Worm (Caenorhabditis elegans): ENCODE results near the gene pan-1.

pan-1 gene

ce11 chrIII:4612334-4612953 is 49.9 kb downstream of the pan-1 start, which contains the start of gene sel-2:
sel-2 (minus strand) TSS chrIII:4612384.
- TF ChIP-seq lin-14 (GFP tag; optimal IDR thresholded peaks at IDR 0.05): peak; percentile 87
- TF ChIP-seq ceh-63 (GFP tag; optimal IDR thresholded peaks at IDR 0.05): no peak
- TF ChIP-seq nhr-85 (tag): peak; percentile 58
- TF ChIP-seq F16B12.6 (tag; optimal IDR thresholded peaks at IDR 0.05): peak; percentile 67
- peak; percentile 5 for TF ChIP-seq fkh-8 (tag; optimal IDR thresholded peaks at IDR 0.05)
- TF ChIP-seq nhr-47 (tag; optimal IDR thresholded peaks at IDR 0.05): no peak
- TF ChIP-seq zag-1 (tag; optimal IDR thresholded peaks at IDR 0.05): no peak
- no peak for TF ChIP-seq fkh-10 (GFP tag; optimal IDR thresholded peaks at IDR 0.05)
- TF ChIP-seq skn-1 (tag; optimal IDR thresholded peaks at IDR 0.05): no peak
- TF ChIP-seq blmp-1 (tag; optimal IDR thresholded peaks at IDR 0.05): peak; percentile 37
- peak in 1 of 6 experiments; percentile 20 for TF ChIP-seq elt-3 (tag; optimal IDR thresholded peaks at IDR 0.05)
- TF ChIP-seq unc-98 (GFP tag; IDR thresholded peaks at IDR 0.05): no peak
- TF ChIP-seq ces-1 (GFP tag; optimal IDR thresholded peaks at IDR 0.05): no peak
- peak; percentile 15 for TF ChIP-seq swsn-7 (tag; optimal IDR thresholded peaks at IDR 0.05)
- no peak for TF ChIP-seq elt-2 (tag; optimal IDR thresholded peaks at IDR 0.05)
- TF ChIP-seq snpc-4 (tag; optimal IDR thresholded peaks at IDR 0.05): no peak
- TF ChIP-seq mep-1 (tag; optimal IDR thresholded peaks at IDR 0.05): peak; percentile 62
- TF ChIP-seq jun-1 (tag; optimal IDR thresholded peaks at IDR 0.05): no peak
- no peak for TF ChIP-seq sptf-1 (tag; optimal IDR thresholded peaks at IDR 0.05)
- TF ChIP-seq hlh-17 (GFP tag; optimal IDR thresholded peaks at IDR 0.05; ENCODE audit: borderline replicate concordance): no peak
- no peak for TF ChIP-seq sup-37 (GFP tag; optimal IDR thresholded peaks at IDR 0.05)
- TF ChIP-seq rnt-1 (tag; optimal IDR thresholded peaks at IDR 0.05): no peak
- TF ChIP-seq ceh-90 (tag; optimal IDR thresholded peaks at IDR 0.05): no peak
- TF ChIP-seq ztf-4 (tag; optimal IDR thresholded peaks at IDR 0.05): no peak
- TF ChIP-seq nhr-90 (tag; optimal IDR thresholded peaks at IDR 0.05; ENCODE audit: poor library complexity): no peak
- TF ChIP-seq snu-23 (GFP tag; optimal IDR thresholded peaks at IDR 0.05): peak; percentile 40
- no peak for TF ChIP-seq unc-130 (tag; optimal IDR thresholded peaks at IDR 0.05)
- TF ChIP-seq nhr-12 (tag; optimal IDR thresholded peaks at IDR 0.05): no peak
- TF ChIP-seq lsy-2 (tag; optimal IDR thresholded peaks at IDR 0.05): peak in 1 of 2 experiments; percentile 25
- TF ChIP-seq nhr-77 (tag; optimal IDR thresholded peaks at IDR 0.05): no peak
- TF ChIP-seq efl-1 (optimal IDR thresholded peaks at IDR 0.05): peak in 1 of 2 experiments; percentile 39
- peak; percentile 2 to 72 for TF ChIP-seq efl-1 (GFP tag; optimal IDR thresholded peaks at IDR 0.05 in 1 of 2)
- peak; percentile 4 for TF ChIP-seq nhr-71 (tag; optimal IDR thresholded peaks at IDR 0.05)
- no peak for TF ChIP-seq sox-4 (tag; optimal IDR thresholded peaks at IDR 0.05)
- no peak for TF ChIP-seq unc-86 (tag; optimal IDR thresholded peaks at IDR 0.05)
- no peak for TF ChIP-seq fos-1 (tag; optimal IDR thresholded peaks at IDR 0.05)

All from whole organism, L1 larva.